Worm (Caenorhabditis elegans): ENCODE measurements around the gene plr-1.

ce11 chrIII:11502753-11503152 is 46.1 kb downstream of the plr-1 start, which contains the start of gene tin-10:
- no peak for TF ChIP-seq lin-39 (tag; optimal IDR thresholded peaks at IDR 0.05)
- TF ChIP-seq aly-2 (tag; optimal IDR thresholded peaks at IDR 0.05), result no peak
- TF ChIP-seq nhr-77 (tag; optimal IDR thresholded peaks at IDR 0.05), result no peak
- TF ChIP-seq mdl-1 (tag; optimal IDR thresholded peaks at IDR 0.05), result no peak
- TF ChIP-seq sma-9 (GFP tag; optimal IDR thresholded peaks at IDR 0.05), result no peak
- no peak for TF ChIP-seq sma-9 (tag; optimal IDR thresholded peaks at IDR 0.05)
- TF ChIP-seq egl-27 (tag; optimal IDR thresholded peaks at IDR 0.05), result no peak
- TF ChIP-seq ama-1 (optimal IDR thresholded peaks at IDR 0.05), result no peak

Data from whole organism, L2 larva.